Worm (Caenorhabditis elegans) whole organism, L2 larva: ENCODE data around the gene zgpa-1.

Experiments
- ZK546.5 ChIP-seq: sonication (generic microtip); optimal IDR thresholded peaks from 2 replicates; lab custom pipeline; 2017; ENCODE audit warnings: missing biosample characterization, missing genetic modification characterization
- ama-1 ChIP-seq: fragments of 150-350 bp; optimal IDR thresholded peaks from 2 replicates; lab custom pipeline; 2018; ENCODE audit warnings: inconsistent platforms
- blmp-1 ChIP-seq: sonication (generic microtip); optimal IDR thresholded peaks from 2 replicates; lab custom pipeline; 2017; ENCODE audit warnings: missing genetic modification characterization, mild to moderate bottlenecking, missing compliant biosample characterization, antibody characterized with exemption, moderate library complexity; ENCODE audit not compliant: insufficient read depth
- elt-3 ChIP-seq: sonication (generic microtip); optimal IDR thresholded peaks from 2 replicates; lab custom pipeline; 2017; ENCODE audit warnings: missing biosample characterization, missing genetic modification characterization
- fos-1 ChIP-seq: fragments of 150-350 bp; optimal IDR thresholded peaks from 2 replicates; lab custom pipeline; 2014; ENCODE audit warnings: missing biosample characterization, missing genetic modification characterization
- lin-13 ChIP-seq: fragments of 150-350 bp; optimal IDR thresholded peaks from 2 replicates; lab custom pipeline; 2014; ENCODE audit warnings: missing biosample characterization, missing genetic modification reagents, missing genetic modification characterization
- lsy-2 ChIP-seq, 2 experiments: fragments of 150-350 bp in 1 of 2; sonication (generic microtip) in 1 of 2; optimal IDR thresholded peaks; 2 replicates each; lab custom pipeline; 2014 to 2017; ENCODE audit warnings: missing biosample characterization in 2 of 2, missing genetic modification characterization in 2 of 2
- nhr-237 ChIP-seq: fragments of 150-350 bp; optimal IDR thresholded peaks from 2 replicates; lab custom pipeline; 2014; ENCODE audit warnings: missing biosample characterization, missing genetic modification characterization
- nhr-25 ChIP-seq: fragments of 150-350 bp; sonication (generic microtip); optimal IDR thresholded peaks from 3 replicates; lab custom pipeline; 2014; ENCODE audit warnings: missing biosample characterization, missing genetic modification characterization
- nhr-77 ChIP-seq: fragments of 150-350 bp; optimal IDR thresholded peaks from 2 replicates; lab custom pipeline; 2014; ENCODE audit warnings: missing biosample characterization, missing genetic modification characterization
- unc-39 ChIP-seq: fragments of 150-350 bp; optimal IDR thresholded peaks from 2 replicates; lab custom pipeline; 2014; ENCODE audit warnings: missing biosample characterization, missing genetic modification characterization
- zag-1 ChIP-seq: fragments of 150-350 bp; optimal IDR thresholded peaks from 2 replicates; lab custom pipeline; 2014; ENCODE audit warnings: missing biosample characterization, missing genetic modification characterization
- ztf-11 ChIP-seq: sonication (generic microtip); optimal IDR thresholded peaks from 2 replicates; lab custom pipeline; 2017; ENCODE audit warnings: missing biosample characterization, missing genetic modification characterization
- ztf-4 ChIP-seq: fragments of 150-350 bp; optimal IDR thresholded peaks from 2 replicates; lab custom pipeline; 2014; ENCODE audit warnings: missing biosample characterization, missing genetic modification characterization

- TF ChIP-seq ztf-11 (tag; lab: Kevin White, UChicago) = no peak
- no peak for TF ChIP-seq nhr-237
- no peak for TF ChIP-seq ZK546.5 (tag; lab: Kevin White, UChicago)
- TF ChIP-seq elt-3 (tag; lab: Kevin White, UChicago) = no peak
- TF ChIP-seq unc-39 (tag; lab: Kevin White, UChicago) = no peak
- no peak for TF ChIP-seq ama-1 (lab: Kevin White, UChicago)
- TF ChIP-seq fos-1 = peak; percentile 66
- TF ChIP-seq blmp-1 (tag; lab: Kevin White, UChicago) = peak; percentile 46
- TF ChIP-seq nhr-25 = peak; percentile 80
- TF ChIP-seq nhr-77 (tag; lab: Kevin White, UChicago) = no peak
- peak; percentile 17 for TF ChIP-seq ztf-4
- TF ChIP-seq zag-1 (tag; lab: Kevin White, UChicago) = peak; percentile 84
- peak; percentile 49 for TF ChIP-seq lin-13 (GFP tag; lab: Kevin White, UChicago)
- peak; percentile 34 to 65 for TF ChIP-seq lsy-2 (tag; optimal IDR thresholded peaks at IDR 0.05; lab: Kevin White, UChicago)
Measured at ce11 chrIV:7845585-7845984, 33.0 kb upstream of the zgpa-1 start.
